In genomic region chrX:2588415-2589411, dm6 we compare ENCODE assay signal across 1 fruit fly cellular context.
TF ChIP-seq lines count a peak whose summit lies in the region.

TSS of gene egh (plus strand) at chrX:2588503.

TF ChIP-seq in whole organism, embryonic, 481 proteins besides CTCF, POLR2A, EP300 and RAD21 (continued from another document and continues in another):
- TF ChIP-seq her (GFP tag; optimal IDR thresholded peaks at IDR 0.05; lab: Kevin White, UChicago) (peak; percentile 43), lov (optimal IDR thresholded peaks at IDR 0.05; lab: Kevin White, UChicago) (no peak), lov (GFP tag; IDR thresholded peaks at IDR 0.05; lab: Robert Waterston, UW) (no peak), Hr78 (GFP tag; optimal IDR thresholded peaks at IDR 0.05; lab: Kevin White, UChicago) (no peak), hkb (optimal IDR thresholded peaks at IDR 0.05; lab: Kevin White, UChicago) (no peak), hkb (GFP tag; IDR thresholded peaks at IDR 0.05; lab: Robert Waterston, UW) (peak; percentile 53; the same call in 1 of the 2 replicates), CG11695 (GFP tag; IDR thresholded peaks at IDR 0.05; lab: Robert Waterston, UW) (0 out of 3 replicates have a peak, but pooled peaks have one; percentile 15), CG18011 (GFP tag; optimal IDR thresholded peaks at IDR 0.05; lab: Kevin White, UChicago) (no peak), Ets97D (GFP tag; optimal IDR thresholded peaks at IDR 0.05; lab: Kevin White, UChicago) (peak; percentile 69), Spps (tag; optimal IDR thresholded peaks at IDR 0.05; lab: Kevin White, UChicago) (no peak), CG13775 (GFP tag; optimal IDR thresholded peaks at IDR 0.05; lab: Kevin White, UChicago) (peak; percentile 51), CG9727 (GFP tag; optimal IDR thresholded peaks at IDR 0.05; lab: Kevin White, UChicago) (peak; percentile 40), MBD-R2 (GFP tag; IDR thresholded peaks at IDR 0.05; lab: Robert Waterston, UW) (peak; percentile 58), CG9876 (GFP tag; optimal IDR thresholded peaks at IDR 0.05; lab: Kevin White, UChicago) (no peak), insv (GFP tag; optimal IDR thresholded peaks at IDR 0.05; lab: Kevin White, UChicago) (peak in 1 of 2 experiments; percentile 60), Dfd (GFP tag; optimal IDR thresholded peaks at IDR 0.05; lab: Kevin White, UChicago) (peak in 1 of 2 experiments; percentile 58), Tbp (GFP tag; optimal IDR thresholded peaks at IDR 0.05; lab: Kevin White, UChicago) (no peak), CG4424 (GFP tag; optimal IDR thresholded peaks at IDR 0.05; lab: Kevin White, UChicago) (no peak), CG6272 (GFP tag; IDR thresholded peaks at IDR 0.05; lab: Robert Waterston, UW) (no peak), CG1647 (GFP tag; optimal IDR thresholded peaks at IDR 0.05; lab: Kevin White, UChicago) (no peak), lbe (GFP tag; optimal IDR thresholded peaks at IDR 0.05; lab: Kevin White, UChicago) (no peak), NC2α (GFP tag; optimal IDR thresholded peaks at IDR 0.05; lab: Kevin White, UChicago) (no peak), CG2116 (GFP tag; optimal IDR thresholded peaks at IDR 0.05; lab: Kevin White, UChicago) (peak; percentile 99), CG8478 (optimal IDR thresholded peaks at IDR 0.05; lab: Kevin White, UChicago) (peak; percentile 70), CG14441 (GFP tag; IDR thresholded peaks at IDR 0.05; lab: Robert Waterston, UW) (no peak), chn (GFP tag; optimal IDR thresholded peaks at IDR 0.05; lab: Kevin White, UChicago) (no peak), ato (GFP tag; IDR thresholded peaks at IDR 0.05; lab: Robert Waterston, UW; ENCODE audit: partially characterized antibody) (0 out of 2 replicates have a peak, but pooled peaks have one; percentile 14), chinmo (GFP tag; IDR thresholded peaks at IDR 0.05; lab: Robert Waterston, UW; ENCODE audit: partially characterized antibody) (0 out of 4 replicates have a peak, but pooled peaks have one; percentile 43), Dbx (GFP tag; IDR thresholded peaks at IDR 0.05; lab: Robert Waterston, UW) (0 out of 3 replicates have a peak, but pooled peaks have one; percentile 46), CG4404 (GFP tag; IDR thresholded peaks at IDR 0.05; lab: Robert Waterston, UW) (no peak), Rfx (GFP tag; IDR thresholded peaks at IDR 0.05; lab: Robert Waterston, UW) (peak; percentile 23; the same call in 1 of the 2 replicates), wdn (GFP tag; IDR thresholded peaks at IDR 0.05; lab: Robert Waterston, UW) (peak; percentile 12; the same call in 1 of the 2 replicates), en (GFP tag; optimal IDR thresholded peaks at IDR 0.05; lab: Kevin White, UChicago) (no peak), CG2129 (GFP tag; IDR thresholded peaks at IDR 0.05; lab: Robert Waterston, UW; ENCODE audit: partially characterized antibody) (no peak), HLHmδ (GFP tag; optimal IDR thresholded peaks at IDR 0.05; lab: Kevin White, UChicago) (no peak), CG2678 (tag; optimal IDR thresholded peaks at IDR 0.05; lab: Kevin White, UChicago) (peak; percentile 6), grau (tag; optimal IDR thresholded peaks at IDR 0.05; lab: Kevin White, UChicago) (no peak), Xbp1 (GFP tag; optimal IDR thresholded peaks at IDR 0.05; lab: Kevin White, UChicago) (no peak), CG15514 (GFP tag; optimal IDR thresholded peaks at IDR 0.05; lab: Kevin White, UChicago) (peak; percentile 76), CG9797 (GFP tag; optimal IDR thresholded peaks at IDR 0.05; lab: Kevin White, UChicago) (peak; percentile 97), Atf6 (GFP tag; IDR thresholded peaks at IDR 0.05; lab: Robert Waterston, UW) (peak; percentile 42; the same call in 1 of the 2 replicates), CG16863 (GFP tag; optimal IDR thresholded peaks at IDR 0.05; lab: Kevin White, UChicago) (no peak), Med (GFP tag; lab: Kevin White, UChicago) (peak; percentile 82), E2f2 (GFP tag; IDR thresholded peaks at IDR 0.05; lab: Robert Waterston, UW) (peak; percentile 95), wor (GFP tag; IDR thresholded peaks at IDR 0.05; lab: Robert Waterston, UW) (no peak), CG9215 (GFP tag; IDR thresholded peaks at IDR 0.05; lab: Robert Waterston, UW) (no peak), prd (optimal IDR thresholded peaks at IDR 0.05; lab: Kevin White, UChicago) (no peak), prd (GFP tag; IDR thresholded peaks at IDR 0.05; lab: Robert Waterston, UW) (peak; percentile 61; the same call in 2 of the 3 replicates), pita (GFP tag; optimal IDR thresholded peaks at IDR 0.05; lab: Kevin White, UChicago) (no peak), cg (GFP tag; optimal IDR thresholded peaks at IDR 0.05; lab: Kevin White, UChicago) (peak; percentile 92), Sry-β (GFP tag; optimal IDR thresholded peaks at IDR 0.05; lab: Kevin White, UChicago) (no peak), tio (GFP tag; optimal IDR thresholded peaks at IDR 0.05; lab: Kevin White, UChicago) (no peak), gcm2 (GFP tag; optimal IDR thresholded peaks at IDR 0.05; lab: Kevin White, UChicago) (no peak), gcm (GFP tag; optimal IDR thresholded peaks at IDR 0.05; lab: Kevin White, UChicago) (peak; percentile 34), ttk (GFP tag; IDR thresholded peaks at IDR 0.05; lab: Robert Waterston, UW) (0 out of 2 replicates have a peak, but pooled peaks have one; percentile 39), Meics (GFP tag; optimal IDR thresholded peaks at IDR 0.05; lab: Kevin White, UChicago) (peak; percentile 29), CG32767 (GFP tag; IDR thresholded peaks at IDR 0.05; lab: Robert Waterston, UW) (peak; percentile 58), Bgb (GFP tag; IDR thresholded peaks at IDR 0.05; lab: Robert Waterston, UW; ENCODE audit: partially characterized antibody) (peak; percentile 24; the same call in 1 of the 2 replicates), CG32532 (GFP tag; IDR thresholded peaks at IDR 0.05; lab: Robert Waterston, UW) (peak; percentile 25; the same call in 1 of the 2 replicates), CG5953 (GFP tag; IDR thresholded peaks at IDR 0.05; lab: Robert Waterston, UW) (0 out of 2 replicates have a peak, but pooled peaks have one; percentile 32), CG17802 (tag; optimal IDR thresholded peaks at IDR 0.05; lab: Kevin White, UChicago) (peak; percentile 6), CG10959 (GFP tag; IDR thresholded peaks at IDR 0.05; lab: Robert Waterston, UW) (no peak), CG8924 (tag; optimal IDR thresholded peaks at IDR 0.05; lab: Kevin White, UChicago) (no peak), Hsf (GFP tag; optimal IDR thresholded peaks at IDR 0.05; lab: Kevin White, UChicago) (peak; percentile 30), Mrtf (GFP tag; IDR thresholded peaks at IDR 0.05; lab: Robert Waterston, UW) (no peak), nau (GFP tag; optimal IDR thresholded peaks at IDR 0.05; lab: Kevin White, UChicago) (no peak), gsb-n (tag; optimal IDR thresholded peaks at IDR 0.05; lab: Kevin White, UChicago) (peak; percentile 16), otp (GFP tag; IDR thresholded peaks at IDR 0.05; lab: Robert Waterston, UW) (no peak), shn (GFP tag; optimal IDR thresholded peaks at IDR 0.05; lab: Kevin White, UChicago) (peak; percentile 12), CG14710 (tag; optimal IDR thresholded peaks at IDR 0.05; lab: Kevin White, UChicago) (peak; percentile 74), CG1603 (tag; optimal IDR thresholded peaks at IDR 0.05; lab: Kevin White, UChicago) (peak; percentile 63), BtbVII (GFP tag; optimal IDR thresholded peaks at IDR 0.05; lab: Kevin White, UChicago) (no peak), mam (GFP tag; optimal IDR thresholded peaks at IDR 0.05; lab: Kevin White, UChicago) (peak; percentile 28), Optix (GFP tag; IDR thresholded peaks at IDR 0.05; lab: Robert Waterston, UW) (peak; percentile 70), CG13287 (GFP tag; IDR thresholded peaks at IDR 0.05; lab: Robert Waterston, UW; ENCODE audit: partially characterized antibody) (peak; percentile 19; the same call in 1 of the 2 replicates), hb (GFP tag; IDR thresholded peaks at IDR 0.05; lab: Robert Waterston, UW; ENCODE audit: partially characterized antibody) (no peak), CG14965 (GFP tag; optimal IDR thresholded peaks at IDR 0.05; lab: Kevin White, UChicago; ENCODE audit: borderline replicate concordance) (no peak), maf-S (GFP tag; optimal IDR thresholded peaks at IDR 0.05; lab: Kevin White, UChicago) (no peak), CG33213 (GFP tag; optimal IDR thresholded peaks at IDR 0.05; lab: Kevin White, UChicago) (peak; percentile 29), onecut (GFP tag; IDR thresholded peaks at IDR 0.05; lab: Robert Waterston, UW) (peak; percentile 77), CG12104 (GFP tag; optimal IDR thresholded peaks at IDR 0.05; lab: Kevin White, UChicago) (no peak), Jarid2 (GFP tag; optimal IDR thresholded peaks at IDR 0.05; lab: Kevin White, UChicago) (peak; percentile 28), CG10366 (GFP tag; IDR thresholded peaks at IDR 0.05; lab: Robert Waterston, UW) (peak; percentile 59), Dp (GFP tag; optimal IDR thresholded peaks at IDR 0.05; lab: Kevin White, UChicago) (peak; percentile 93), ewg (GFP tag; optimal IDR thresholded peaks at IDR 0.05; lab: Kevin White, UChicago) (peak; percentile 18), dysf (GFP tag; IDR thresholded peaks at IDR 0.05; lab: Robert Waterston, UW) (0 out of 3 replicates have a peak, but pooled peaks have one; percentile 17), Sry-δ (GFP tag; optimal IDR thresholded peaks at IDR 0.05; lab: Kevin White, UChicago) (peak; percentile 50), disco-r (GFP tag; optimal IDR thresholded peaks at IDR 0.05; lab: Kevin White, UChicago) (peak; percentile 27), BEAF-32 (GFP tag; optimal IDR thresholded peaks at IDR 0.05; lab: Kevin White, UChicago) (peak; percentile 48), tna (GFP tag; IDR thresholded peaks at IDR 0.05; lab: Robert Waterston, UW; ENCODE audit: partially characterized antibody) (no peak), CG3407 (GFP tag; optimal IDR thresholded peaks at IDR 0.05; lab: Kevin White, UChicago) (no peak), abd-A (tag; optimal IDR thresholded peaks at IDR 0.05; lab: Kevin White, UChicago) (no peak), Pdp1 (GFP tag; optimal IDR thresholded peaks at IDR 0.05; lab: Kevin White, UChicago) (no peak), Mes4 (GFP tag; optimal IDR thresholded peaks at IDR 0.05; lab: Kevin White, UChicago) (peak; percentile 51), amos (GFP tag; IDR thresholded peaks at IDR 0.05; lab: Robert Waterston, UW; ENCODE audit: partially characterized antibody) (peak; percentile 39), grn (GFP tag; optimal IDR thresholded peaks at IDR 0.05; lab: Kevin White, UChicago) (no peak), HLH4C (GFP tag; IDR thresholded peaks at IDR 0.05; lab: Robert Waterston, UW; ENCODE audit: partially characterized antibody) (peak; percentile 36; the same call in 1 of the 3 replicates), Aef1 (GFP tag; IDR thresholded peaks at IDR 0.05; lab: Robert Waterston, UW) (peak; percentile 33; the same call in 1 of the 3 replicates), ems (GFP tag; optimal IDR thresholded peaks at IDR 0.05; lab: Kevin White, UChicago) (no peak), CG30403 (GFP tag; optimal IDR thresholded peaks at IDR 0.05; lab: Kevin White, UChicago) (peak; percentile 22), scrt (GFP tag; optimal IDR thresholded peaks at IDR 0.05; lab: Kevin White, UChicago) (peak; percentile 7), E2f1 (GFP tag; IDR thresholded peaks at IDR 0.05; lab: Robert Waterston, UW) (0 out of 2 replicates have a peak, but pooled peaks have one; percentile 34), Nf-YC (tag; optimal IDR thresholded peaks at IDR 0.05; lab: Kevin White, UChicago) (peak; percentile 64), NK7.1 (GFP tag; optimal IDR thresholded peaks at IDR 0.05; lab: Kevin White, UChicago) (no peak), emc (GFP tag; optimal IDR thresholded peaks at IDR 0.05; lab: Kevin White, UChicago) (peak; percentile 14), NC2β (GFP tag; optimal IDR thresholded peaks at IDR 0.05; lab: Kevin White, UChicago) (no peak), HmgZ (tag; optimal IDR thresholded peaks at IDR 0.05; lab: Kevin White, UChicago) (peak; percentile 41), CG11696 (GFP tag; IDR thresholded peaks at IDR 0.05; lab: Robert Waterston, UW) (0 out of 2 replicates have a peak, but pooled peaks have one; percentile 20), CG4617 (GFP tag; optimal IDR thresholded peaks at IDR 0.05; lab: Kevin White, UChicago; ENCODE audit: borderline replicate concordance) (peak; percentile 80), Rx (GFP tag; IDR thresholded peaks at IDR 0.05; lab: Robert Waterston, UW) (peak; percentile 15; the same call in 1 of the 2 replicates), ssp (GFP tag; IDR thresholded peaks at IDR 0.05; lab: Robert Waterston, UW) (0 out of 2 replicates have a peak, but pooled peaks have one; percentile 9), MESR4 (GFP tag; optimal IDR thresholded peaks at IDR 0.05; lab: Kevin White, UChicago) (peak; percentile 80), ERR (GFP tag; optimal IDR thresholded peaks at IDR 0.05; lab: Kevin White, UChicago) (no peak), CG8089 (GFP tag; optimal IDR thresholded peaks at IDR 0.05; lab: Kevin White, UChicago) (no peak), sc (optimal IDR thresholded peaks at IDR 0.05; lab: Kevin White, UChicago) (no peak), sc (GFP tag; optimal IDR thresholded peaks at IDR 0.05; lab: Kevin White, UChicago) (no peak), CG12659 (GFP tag; optimal IDR thresholded peaks at IDR 0.05; lab: Kevin White, UChicago) (peak; percentile 34), stwl (tag; optimal IDR thresholded peaks at IDR 0.05; lab: Kevin White, UChicago) (peak; percentile 52), CG10543 (GFP tag; optimal IDR thresholded peaks at IDR 0.05; lab: Kevin White, UChicago) (peak; percentile 19), Xrp1 (GFP tag; IDR thresholded peaks at IDR 0.05; lab: Robert Waterston, UW) (0 out of 2 replicates have a peak, but pooled peaks have one; percentile 13), CG15601 (tag; optimal IDR thresholded peaks at IDR 0.05; lab: Kevin White, UChicago) (no peak), bbx (GFP tag; IDR thresholded peaks at IDR 0.05; lab: Robert Waterston, UW; ENCODE audit: partially characterized antibody) (peak; percentile 39), CG34376 (GFP tag; optimal IDR thresholded peaks at IDR 0.05; lab: Kevin White, UChicago) (peak; percentile 34), CG43689 (GFP tag; IDR thresholded peaks at IDR 0.05; lab: Robert Waterston, UW) (no peak), MTF-1 (GFP tag; optimal IDR thresholded peaks at IDR 0.05; lab: Kevin White, UChicago; ENCODE audit: borderline replicate concordance) (no peak), sisA (GFP tag; IDR thresholded peaks at IDR 0.05; lab: Robert Waterston, UW) (peak; percentile 26; the same call in 1 of the 2 replicates), Hmx (GFP tag; optimal IDR thresholded peaks at IDR 0.05; lab: Kevin White, UChicago) (no peak)
